Comparison of ENCODE assay signal across 1 fruit fly cellular context in the genomic region with DNA sequence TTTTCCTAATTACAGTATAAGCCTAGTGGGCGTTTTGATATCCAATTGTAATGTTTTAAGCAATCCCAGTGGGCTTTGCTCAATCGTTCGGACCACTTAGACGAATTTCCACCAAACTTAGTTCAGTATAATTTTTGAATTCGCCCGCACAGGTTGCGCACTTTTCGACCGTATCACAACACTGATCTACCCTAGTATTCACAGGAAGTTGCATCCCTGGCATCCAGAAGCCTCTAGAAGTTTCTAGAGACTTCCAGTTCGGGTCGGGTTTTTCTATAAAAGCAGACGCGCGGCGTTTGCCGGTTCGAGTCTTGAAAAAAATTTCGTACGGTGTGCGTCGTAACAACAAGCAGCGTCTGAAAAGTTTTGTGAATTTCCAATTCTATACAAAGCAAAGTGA.
A peak's percentile ranks its signal among the peaks of the same experiment; 100 is the strongest.
TF ChIP-seq lines count a peak whose summit lies in the region.

A gene (plus strand): TSS at position 58 of the 400 bp plus-strand sequence.

TF ChIP-seq in whole organism, embryonic, 481 proteins besides CTCF, POLR2A, EP300 and RAD21 (continued from another document and continues in another):
- TF ChIP-seq run (tag; optimal IDR thresholded peaks at IDR 0.05; lab: Kevin White, UChicago) (peak; percentile 91), fru (optimal IDR thresholded peaks at IDR 0.05; lab: Kevin White, UChicago) (no peak), HLH4C (GFP tag; IDR thresholded peaks at IDR 0.05; lab: Robert Waterston, UW; ENCODE audit: partially characterized antibody) (no peak), pum (GFP tag; optimal IDR thresholded peaks at IDR 0.05; lab: Kevin White, UChicago) (peak; percentile 81), Doc2 (GFP tag; IDR thresholded peaks at IDR 0.05; lab: Robert Waterston, UW) (0 out of 2 replicates have a peak, but pooled peaks have one; percentile 33), CG2678 (tag; optimal IDR thresholded peaks at IDR 0.05; lab: Kevin White, UChicago) (peak; percentile 91), crp (GFP tag; optimal IDR thresholded peaks at IDR 0.05; lab: Kevin White, UChicago) (no peak), dan (GFP tag; IDR thresholded peaks at IDR 0.05; lab: Robert Waterston, UW) (no peak), kah (GFP tag; optimal IDR thresholded peaks at IDR 0.05; lab: Kevin White, UChicago) (peak; percentile 97), CG12744 (GFP tag; optimal IDR thresholded peaks at IDR 0.05; lab: Kevin White, UChicago) (peak; percentile 94), amos (GFP tag; IDR thresholded peaks at IDR 0.05; lab: Robert Waterston, UW; ENCODE audit: partially characterized antibody) (peak; percentile 3; the same call in 1 of the 2 replicates), Hr78 (GFP tag; optimal IDR thresholded peaks at IDR 0.05; lab: Kevin White, UChicago) (no peak), CG7357 (GFP tag; IDR thresholded peaks at IDR 0.05; lab: Robert Waterston, UW) (peak; percentile 61; the same call in 2 of the 3 replicates), twi (tag; optimal IDR thresholded peaks at IDR 0.05; lab: Kevin White, UChicago) (peak; percentile 76), chif (GFP tag; optimal IDR thresholded peaks at IDR 0.05; lab: Kevin White, UChicago) (peak; percentile 81 to 91), Lpt (GFP tag; optimal IDR thresholded peaks at IDR 0.05; lab: Kevin White, UChicago) (no peak), Aef1 (GFP tag; IDR thresholded peaks at IDR 0.05; lab: Robert Waterston, UW) (peak; percentile 65), stc (GFP tag; IDR thresholded peaks at IDR 0.05; lab: Robert Waterston, UW) (peak; percentile 96), CG5180 (GFP tag; optimal IDR thresholded peaks at IDR 0.05; lab: Kevin White, UChicago) (peak; percentile 92), CG14441 (GFP tag; IDR thresholded peaks at IDR 0.05; lab: Robert Waterston, UW) (peak; percentile 83), lmd (GFP tag; IDR thresholded peaks at IDR 0.05; lab: Robert Waterston, UW) (peak; percentile 80), exex (tag; optimal IDR thresholded peaks at IDR 0.05; lab: Kevin White, UChicago) (peak; percentile 84), gfzf (GFP tag; optimal IDR thresholded peaks at IDR 0.05; lab: Kevin White, UChicago) (peak; percentile 23), CG10209 (GFP tag; optimal IDR thresholded peaks at IDR 0.05; lab: Kevin White, UChicago) (peak; percentile 96), CG15514 (GFP tag; optimal IDR thresholded peaks at IDR 0.05; lab: Kevin White, UChicago) (no peak), CG2120 (GFP tag; optimal IDR thresholded peaks at IDR 0.05; lab: Kevin White, UChicago) (peak; percentile 86), sug (tag; optimal IDR thresholded peaks at IDR 0.05; lab: Kevin White, UChicago) (peak; percentile 92), nom (GFP tag; optimal IDR thresholded peaks at IDR 0.05; lab: Kevin White, UChicago) (peak; percentile 99), HLH3B (GFP tag; IDR thresholded peaks at IDR 0.05; lab: Robert Waterston, UW) (peak; percentile 90), CG13624 (GFP tag; optimal IDR thresholded peaks at IDR 0.05; lab: Kevin White, UChicago) (peak; percentile 94), ken (GFP tag; IDR thresholded peaks at IDR 0.05; lab: Robert Waterston, UW) (peak; percentile 92), Fer3 (tag; optimal IDR thresholded peaks at IDR 0.05; lab: Kevin White, UChicago) (peak; percentile 98), Fer2 (tag; optimal IDR thresholded peaks at IDR 0.05; lab: Kevin White, UChicago) (peak; percentile 91), ab (GFP tag; optimal IDR thresholded peaks at IDR 0.05; lab: Kevin White, UChicago) (peak; percentile 3), Hmx (GFP tag; optimal IDR thresholded peaks at IDR 0.05; lab: Kevin White, UChicago) (peak; percentile 39), CG15269 (tag; optimal IDR thresholded peaks at IDR 0.05; lab: Kevin White, UChicago) (peak; percentile 95), MTF-1 (GFP tag; optimal IDR thresholded peaks at IDR 0.05; lab: Kevin White, UChicago; ENCODE audit: borderline replicate concordance) (peak; percentile 99), dmrt11E (tag; optimal IDR thresholded peaks at IDR 0.05; lab: Kevin White, UChicago) (peak; percentile 81), CG1529 (GFP tag; optimal IDR thresholded peaks at IDR 0.05; lab: Kevin White, UChicago) (peak; percentile 95), ems (GFP tag; optimal IDR thresholded peaks at IDR 0.05; lab: Kevin White, UChicago) (peak; percentile 92), Ssrp (tag; optimal IDR thresholded peaks at IDR 0.05; lab: Kevin White, UChicago) (peak; percentile 58), CG8359 (GFP tag; optimal IDR thresholded peaks at IDR 0.05; lab: Kevin White, UChicago; ENCODE audit: borderline replicate concordance) (peak; percentile 93), maf-S (GFP tag; optimal IDR thresholded peaks at IDR 0.05; lab: Kevin White, UChicago) (peak; percentile 89), p53 (GFP tag; optimal IDR thresholded peaks at IDR 0.05; lab: Kevin White, UChicago) (peak; percentile 92), CG3407 (GFP tag; optimal IDR thresholded peaks at IDR 0.05; lab: Kevin White, UChicago) (peak; percentile 94), BEAF-32 (GFP tag; optimal IDR thresholded peaks at IDR 0.05; lab: Kevin White, UChicago) (no peak), CG10274 (GFP tag; optimal IDR thresholded peaks at IDR 0.05; lab: Kevin White, UChicago) (peak; percentile 93), CG6854 (GFP tag; optimal IDR thresholded peaks at IDR 0.05; lab: Kevin White, UChicago) (peak; percentile 99), sob (GFP tag; IDR thresholded peaks at IDR 0.05; lab: Robert Waterston, UW) (peak; percentile 97), Spps (tag; optimal IDR thresholded peaks at IDR 0.05; lab: Kevin White, UChicago) (peak; percentile 80), gem (tag; optimal IDR thresholded peaks at IDR 0.05; lab: Kevin White, UChicago) (peak; percentile 77), CG12769 (tag; optimal IDR thresholded peaks at IDR 0.05; lab: Kevin White, UChicago) (peak; percentile 94), CG12071 (GFP tag; optimal IDR thresholded peaks at IDR 0.05; lab: Kevin White, UChicago) (peak; percentile 99), CG11398 (GFP tag; optimal IDR thresholded peaks at IDR 0.05; lab: Kevin White, UChicago) (peak; percentile 95), CG10431 (GFP tag; optimal IDR thresholded peaks at IDR 0.05; lab: Kevin White, UChicago) (peak; percentile 99), prd (optimal IDR thresholded peaks at IDR 0.05; lab: Kevin White, UChicago) (no peak), prd (GFP tag; IDR thresholded peaks at IDR 0.05; lab: Robert Waterston, UW) (peak; percentile 71), CG9932 (GFP tag; IDR thresholded peaks at IDR 0.05; lab: Robert Waterston, UW) (peak; percentile 84), sna (GFP tag; IDR thresholded peaks at IDR 0.05; lab: Robert Waterston, UW; ENCODE audit: partially characterized antibody) (no peak), stwl (tag; optimal IDR thresholded peaks at IDR 0.05; lab: Kevin White, UChicago) (peak; percentile 85), CG15601 (tag; optimal IDR thresholded peaks at IDR 0.05; lab: Kevin White, UChicago) (peak; percentile 93), Optix (GFP tag; IDR thresholded peaks at IDR 0.05; lab: Robert Waterston, UW) (peak; percentile 91), Tbp (GFP tag; optimal IDR thresholded peaks at IDR 0.05; lab: Kevin White, UChicago) (no peak), MESR4 (GFP tag; optimal IDR thresholded peaks at IDR 0.05; lab: Kevin White, UChicago) (peak; percentile 92), tap (tag; optimal IDR thresholded peaks at IDR 0.05; lab: Kevin White, UChicago) (peak; percentile 92), wor (GFP tag; IDR thresholded peaks at IDR 0.05; lab: Robert Waterston, UW) (peak; percentile 41; the same call in 1 of the 2 replicates), bigmax (GFP tag; optimal IDR thresholded peaks at IDR 0.05; lab: Kevin White, UChicago) (peak; percentile 91), CG3726 (GFP tag; IDR thresholded peaks at IDR 0.05; lab: Robert Waterston, UW) (peak; percentile 90), CG5245 (GFP tag; optimal IDR thresholded peaks at IDR 0.05; lab: Kevin White, UChicago) (peak; percentile 91), C15 (GFP tag; IDR thresholded peaks at IDR 0.05; lab: Robert Waterston, UW) (peak; percentile 80; the same call in 2 of the 3 replicates), CG42726 (GFP tag; IDR thresholded peaks at IDR 0.05; lab: Robert Waterston, UW; ENCODE audit: partially characterized antibody) (peak; percentile 38; the same call in 1 of the 2 replicates), ash1 (GFP tag; optimal IDR thresholded peaks at IDR 0.05; lab: Kevin White, UChicago) (peak; percentile 99), cwo (GFP tag; optimal IDR thresholded peaks at IDR 0.05; lab: Kevin White, UChicago) (peak; percentile 93), tll (GFP tag; optimal IDR thresholded peaks at IDR 0.05; lab: Kevin White, UChicago) (no peak), CG30020 (tag; optimal IDR thresholded peaks at IDR 0.05; lab: Kevin White, UChicago) (peak; percentile 48), CG6254 (GFP tag; optimal IDR thresholded peaks at IDR 0.05; lab: Kevin White, UChicago) (peak; percentile 95), Oli (tag; optimal IDR thresholded peaks at IDR 0.05; lab: Kevin White, UChicago) (peak; percentile 86), emc (GFP tag; optimal IDR thresholded peaks at IDR 0.05; lab: Kevin White, UChicago) (peak; percentile 90), Sry-δ (GFP tag; optimal IDR thresholded peaks at IDR 0.05; lab: Kevin White, UChicago) (no peak), slou (GFP tag; optimal IDR thresholded peaks at IDR 0.05; lab: Kevin White, UChicago) (peak; percentile 81), phol (tag; optimal IDR thresholded peaks at IDR 0.05; lab: Kevin White, UChicago) (peak; percentile 82), CG10366 (GFP tag; IDR thresholded peaks at IDR 0.05; lab: Robert Waterston, UW) (peak; percentile 85), CG1233 (GFP tag; optimal IDR thresholded peaks at IDR 0.05; lab: Kevin White, UChicago) (peak; percentile 98), CG2116 (GFP tag; optimal IDR thresholded peaks at IDR 0.05; lab: Kevin White, UChicago) (peak; percentile 89), CG2199 (GFP tag; IDR thresholded peaks at IDR 0.05; lab: Robert Waterston, UW) (peak; percentile 75; the same call in 1 of the 3 replicates), tna (GFP tag; IDR thresholded peaks at IDR 0.05; lab: Robert Waterston, UW; ENCODE audit: partially characterized antibody) (no peak), sr (GFP tag; IDR thresholded peaks at IDR 0.05; lab: Robert Waterston, UW) (peak; percentile 96), Bteb2 (GFP tag; optimal IDR thresholded peaks at IDR 0.05; lab: Kevin White, UChicago) (peak; percentile 90), CG11696 (GFP tag; IDR thresholded peaks at IDR 0.05; lab: Robert Waterston, UW) (peak; percentile 79), CG32767 (GFP tag; IDR thresholded peaks at IDR 0.05; lab: Robert Waterston, UW) (peak; percentile 86), crc (GFP tag; optimal IDR thresholded peaks at IDR 0.05; lab: Kevin White, UChicago) (peak; percentile 94), fd96Cb (tag; optimal IDR thresholded peaks at IDR 0.05; lab: Kevin White, UChicago) (peak; percentile 63), CG34376 (GFP tag; optimal IDR thresholded peaks at IDR 0.05; lab: Kevin White, UChicago) (peak; percentile 100), CG9817 (tag; optimal IDR thresholded peaks at IDR 0.05; lab: Kevin White, UChicago) (peak; percentile 88), Neu2 (GFP tag; optimal IDR thresholded peaks at IDR 0.05; lab: Kevin White, UChicago; ENCODE audit: borderline replicate concordance) (peak; percentile 59), CG13287 (GFP tag; IDR thresholded peaks at IDR 0.05; lab: Robert Waterston, UW; ENCODE audit: partially characterized antibody) (no peak), BtbVII (GFP tag; optimal IDR thresholded peaks at IDR 0.05; lab: Kevin White, UChicago) (peak; percentile 99), tgo (GFP tag; IDR thresholded peaks at IDR 0.05; lab: Robert Waterston, UW) (peak; percentile 85), Nf-YA (GFP tag; IDR thresholded peaks at IDR 0.05; lab: Robert Waterston, UW) (peak; percentile 92), tin (GFP tag; optimal IDR thresholded peaks at IDR 0.05; lab: Kevin White, UChicago) (peak; percentile 88), sqz (GFP tag; optimal IDR thresholded peaks at IDR 0.05; lab: Kevin White, UChicago) (peak; percentile 98), E2f1 (GFP tag; IDR thresholded peaks at IDR 0.05; lab: Robert Waterston, UW) (peak; percentile 87), luna (GFP tag; optimal IDR thresholded peaks at IDR 0.05; lab: Kevin White, UChicago) (peak; percentile 91), ham (GFP tag; IDR thresholded peaks at IDR 0.05; lab: Robert Waterston, UW) (peak; percentile 45; the same call in 1 of the 2 replicates), lab (GFP tag; optimal IDR thresholded peaks at IDR 0.05; lab: Kevin White, UChicago) (peak; percentile 100), CG1647 (GFP tag; optimal IDR thresholded peaks at IDR 0.05; lab: Kevin White, UChicago) (peak; percentile 93), CG8944 (GFP tag; optimal IDR thresholded peaks at IDR 0.05; lab: Kevin White, UChicago) (peak; percentile 69), CG43689 (GFP tag; IDR thresholded peaks at IDR 0.05; lab: Robert Waterston, UW) (peak; percentile 80), Dref (GFP tag; IDR thresholded peaks at IDR 0.05; lab: Robert Waterston, UW) (no peak; the same call in 1 of the 2 replicates), Asciz (GFP tag; optimal IDR thresholded peaks at IDR 0.05; lab: Kevin White, UChicago) (peak; percentile 97), CG33557 (GFP tag; optimal IDR thresholded peaks at IDR 0.05; lab: Kevin White, UChicago) (peak; percentile 95), YL-1 (GFP tag; optimal IDR thresholded peaks at IDR 0.05; lab: Kevin White, UChicago) (peak; percentile 100), CG6654 (GFP tag; optimal IDR thresholded peaks at IDR 0.05; lab: Kevin White, UChicago) (peak; percentile 84), sc (optimal IDR thresholded peaks at IDR 0.05; lab: Kevin White, UChicago) (no peak), sc (GFP tag; optimal IDR thresholded peaks at IDR 0.05; lab: Kevin White, UChicago) (peak; percentile 88), vnd (GFP tag; IDR thresholded peaks at IDR 0.05; lab: Robert Waterston, UW; ENCODE audit: partially characterized antibody) (no peak), CG15479 (GFP tag; optimal IDR thresholded peaks at IDR 0.05; lab: Kevin White, UChicago) (peak; percentile 53), Bgb (GFP tag; IDR thresholded peaks at IDR 0.05; lab: Robert Waterston, UW; ENCODE audit: partially characterized antibody) (peak; percentile 36; the same call in 1 of the 2 replicates), CG11723 (GFP tag; optimal IDR thresholded peaks at IDR 0.05; lab: Kevin White, UChicago) (peak; percentile 98), HHEX (GFP tag; optimal IDR thresholded peaks at IDR 0.05; lab: Kevin White, UChicago) (peak; percentile 99), CG9876 (GFP tag; optimal IDR thresholded peaks at IDR 0.05; lab: Kevin White, UChicago) (peak; percentile 89), CG10959 (GFP tag; IDR thresholded peaks at IDR 0.05; lab: Robert Waterston, UW) (peak; percentile 81), B-H1 (GFP tag; IDR thresholded peaks at IDR 0.05; lab: Robert Waterston, UW) (peak; percentile 82; the same call in 2 of the 3 replicates)
